Worm (Caenorhabditis elegans): ENCODE measurements around the gene nid-1.

DNA sequence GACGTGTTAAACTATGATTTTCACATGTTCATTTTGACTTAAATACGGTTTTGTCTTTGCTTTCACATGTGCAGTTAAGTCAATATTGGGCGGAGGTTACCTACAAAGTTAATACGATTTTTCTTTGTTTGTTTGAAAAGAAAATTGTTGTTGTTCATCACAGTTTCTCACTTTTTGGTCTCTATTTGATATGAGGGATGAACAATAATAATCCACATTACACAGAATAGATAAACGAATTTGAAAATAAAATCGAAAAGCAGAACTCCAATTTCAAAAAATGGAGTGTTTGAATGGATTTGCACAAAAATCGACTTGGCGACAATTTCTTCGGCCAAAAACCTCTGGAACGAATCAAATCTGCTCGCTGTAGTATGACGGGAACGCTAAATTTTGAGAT lies 3.2 kb upstream of the nid-1 start, which contains the start of gene ttr-29:
- TF ChIP-seq flt-1 (GFP tag; IDR thresholded peaks at IDR 0.05) (no peak), ztf-29 (GFP tag; IDR thresholded peaks at IDR 0.05) (no peak)

Data from whole organism, midembryonic.